Worm (Caenorhabditis elegans): Measurements from ENCODE around the gene sel-9.
A peak's percentile ranks its signal among the peaks of the same experiment; 100 is the strongest.

The sel-9 gene

ce11 chrV:8302522-8302921 is at the start of gene sel-9:
sel-9 (minus strand) TSS chrV:8302580.
- no peak for TF ChIP-seq dmd-8 (GFP tag; IDR thresholded peaks at IDR 0.05)
- TF ChIP-seq lin-13 (GFP tag; optimal IDR thresholded peaks at IDR 0.05) = no peak
- TF ChIP-seq gei-8 (GFP tag; optimal IDR thresholded peaks at IDR 0.05) = no peak
- no peak for TF ChIP-seq nhr-28 (tag; optimal IDR thresholded peaks at IDR 0.05)
- TF ChIP-seq zfp-3 (GFP tag; conservative IDR thresholded peaks at IDR 0.05) = no peak
- TF ChIP-seq nhr-11 (tag; optimal IDR thresholded peaks at IDR 0.05) = no peak
- TF ChIP-seq nhr-111 (GFP tag; optimal IDR thresholded peaks at IDR 0.05) = no peak
- TF ChIP-seq snpc-1.2 (GFP tag; IDR thresholded peaks at IDR 0.05) = no peak
- TF ChIP-seq D1046.2 (GFP tag; IDR thresholded peaks at IDR 0.05) = no peak
- peak; percentile 97 for TF ChIP-seq T20F7.1 (GFP tag; optimal IDR thresholded peaks at IDR 0.05)
- peak; percentile 67 for TF ChIP-seq aha-1 (tag)
- TF ChIP-seq ceh-82 (tag; optimal IDR thresholded peaks at IDR 0.05) = no peak
- TF ChIP-seq nhr-76 (tag; optimal IDR thresholded peaks at IDR 0.05) = no peak
- no peak for TF ChIP-seq lin-29 (GFP tag; IDR thresholded peaks at IDR 0.05)
- TF ChIP-seq lin-39 (tag; optimal IDR thresholded peaks at IDR 0.05) = no peak
- no peak for TF ChIP-seq nhr-48 (tag; optimal IDR thresholded peaks at IDR 0.05)
- peak; percentile 45 for TF ChIP-seq mep-1 (tag; optimal IDR thresholded peaks at IDR 0.05)
- TF ChIP-seq mxl-3 (GFP tag; optimal IDR thresholded peaks at IDR 0.05) = no peak
- TF ChIP-seq daf-16 (GFP tag; optimal IDR thresholded peaks at IDR 0.05) = no peak
- peak; percentile 27 for TF ChIP-seq daf-16 (tag; optimal IDR thresholded peaks at IDR 0.05)
- TF ChIP-seq ztf-11 (tag; optimal IDR thresholded peaks at IDR 0.05) = no peak
- TF ChIP-seq mdt-29 (GFP tag; IDR thresholded peaks at IDR 0.05) = no peak
- no peak for TF ChIP-seq Y48G9A.11 (GFP tag; IDR thresholded peaks at IDR 0.05)
- TF ChIP-seq Y105C5A.15 (GFP tag; IDR thresholded peaks at IDR 0.05) = no peak
- TF ChIP-seq tag-97 (GFP tag; IDR thresholded peaks at IDR 0.05) = no peak
- TF ChIP-seq nhr-237 (tag; optimal IDR thresholded peaks at IDR 0.05) = no peak
- no peak for TF ChIP-seq egl-43 (GFP tag; IDR thresholded peaks at IDR 0.05)
- no peak for TF ChIP-seq nhr-42 (GFP tag; IDR thresholded peaks at IDR 0.05)
- TF ChIP-seq lin-15B (tag; optimal IDR thresholded peaks at IDR 0.05) = no peak
- no peak for TF ChIP-seq hmg-1.1 (GFP tag; IDR thresholded peaks at IDR 0.05)
- TF ChIP-seq lsy-2 (tag; optimal IDR thresholded peaks at IDR 0.05) = no peak
- no peak for TF ChIP-seq daf-19 (GFP tag; conservative IDR thresholded peaks at IDR 0.05)
- TF ChIP-seq daf-12 (tag; optimal IDR thresholded peaks at IDR 0.05) = no peak
- no peak for TF ChIP-seq F37D6.2 (tag; optimal IDR thresholded peaks at IDR 0.05)
- TF ChIP-seq ZK546.5 (tag; optimal IDR thresholded peaks at IDR 0.05) = no peak
- no peak for TF ChIP-seq madf-9 (GFP tag; conservative IDR thresholded peaks at IDR 0.05)
- peak; percentile 38 for TF ChIP-seq hlh-30 (tag; optimal IDR thresholded peaks at IDR 0.05; ENCODE audit: insufficient read depth)
- no peak for TF ChIP-seq F10B5.3 (tag; optimal IDR thresholded peaks at IDR 0.05)
- no peak for TF ChIP-seq arid-1 (GFP tag; conservative IDR thresholded peaks at IDR 0.05)
- peak; percentile 89 for TF ChIP-seq dpl-1 (GFP tag; optimal IDR thresholded peaks at IDR 0.05)
- no peak for TF ChIP-seq tra-1 (GFP tag; IDR thresholded peaks at IDR 0.05)
- TF ChIP-seq ceh-28 (tag; optimal IDR thresholded peaks at IDR 0.05) = no peak
- peak; percentile 37 for TF ChIP-seq dve-1 (tag; optimal IDR thresholded peaks at IDR 0.05; ENCODE audit: insufficient read depth)
- TF ChIP-seq R02D3.7 (tag; optimal IDR thresholded peaks at IDR 0.05) = no peak
- TF ChIP-seq mes-2 (tag; optimal IDR thresholded peaks at IDR 0.05; ENCODE audit: poor library complexity, severe bottlenecking) = no peak
- TF ChIP-seq vab-7 (GFP tag; IDR thresholded peaks at IDR 0.05) = no peak
- TF ChIP-seq F26F4.8 (GFP tag; conservative IDR thresholded peaks at IDR 0.05) = no peak
- TF ChIP-seq jun-1 (tag; optimal IDR thresholded peaks at IDR 0.05) = no peak
- no peak for TF ChIP-seq zfp-2 (tag; optimal IDR thresholded peaks at IDR 0.05)
- TF ChIP-seq ctbp-1 (GFP tag; IDR thresholded peaks at IDR 0.05) = no peak
- no peak for TF ChIP-seq T26A8.4 (GFP tag; IDR thresholded peaks at IDR 0.05)

Data from whole organism, L4 larva.